Worm (Caenorhabditis elegans) whole organism, L1 larva: Measurements from ENCODE around the gene F46B6.10.

Experiments
- C34B4.2 ChIP-seq: sonication (generic microtip); optimal IDR thresholded peaks from 2 replicates; lab custom pipeline; 2017; ENCODE audit warnings: mild to moderate bottlenecking, missing genetic modification characterization, missing compliant biosample characterization
- Y116A8C.19 ChIP-seq: sonication (generic microtip); optimal IDR thresholded peaks from 2 replicates; lab custom pipeline; 2016; ENCODE audit warnings: missing compliant biosample characterization, missing genetic modification characterization, borderline replicate concordance
- ceh-82 ChIP-seq, 3 experiments: fragments of 150-350 bp in 1 of 3; sonication (generic microtip) in 2 of 3; optimal IDR thresholded peaks; 2 replicates each; lab custom pipeline; 2014 to 2017; ENCODE audit warnings: missing biosample characterization in 3 of 3, missing genetic modification characterization in 3 of 3
- efl-1 ChIP-seq, 4 experiments: fragments of 150-350 bp; optimal IDR thresholded peaks in 3 of 4; peaks in 1 of 4; 1 replicate in 1 of 4; 2 replicates in 3 of 4; lab custom pipeline; 2014; ENCODE audit warnings: missing biosample characterization in 2 of 4, missing genetic modification characterization in 2 of 4, missing genetic modification reagents in 2 of 4
- efl-3 ChIP-seq: fragments of 200-800 bp; sonication (Bioruptor generic); optimal IDR thresholded peaks from 2 replicates; lab custom pipeline; 2018; ENCODE audit warnings: mild to moderate bottlenecking, missing genetic modification characterization, missing compliant biosample characterization
- elt-2 ChIP-seq: sonication (generic microtip); optimal IDR thresholded peaks from 2 replicates; lab custom pipeline; 2016; ENCODE audit warnings: missing genetic modification characterization, mild to moderate bottlenecking, inconsistent platforms, missing compliant biosample characterization, missing genetic modification reagents
- elt-3 ChIP-seq, 6 experiments: fragments of 150-350 bp in 1 of 6; sonication (generic microtip); optimal IDR thresholded peaks; 2 replicates each; lab custom pipeline; 2017 to 2018; ENCODE audit warnings: missing biosample characterization in 6 of 6, missing genetic modification characterization in 6 of 6, inconsistent platforms in 1 of 6
- fkh-10 ChIP-seq: sonication (generic microtip); optimal IDR thresholded peaks from 2 replicates; lab custom pipeline; 2017; ENCODE audit warnings: missing biosample characterization, missing genetic modification reagents, missing genetic modification characterization
- fos-1 ChIP-seq: fragments of 150-350 bp; optimal IDR thresholded peaks from 2 replicates; lab custom pipeline; 2014; ENCODE audit warnings: missing biosample characterization, missing genetic modification characterization
- irx-1 ChIP-seq: sonication (generic microtip); optimal IDR thresholded peaks from 2 replicates; lab custom pipeline; 2016; ENCODE audit warnings: missing genetic modification characterization, missing compliant biosample characterization
- lin-35 ChIP-seq, 2 experiments: fragments of 150-350 bp; optimal IDR thresholded peaks; 2 replicates each; lab custom pipeline; 2014; ENCODE audit warnings: missing biosample characterization in 2 of 2, missing genetic modification characterization in 2 of 2, missing genetic modification reagents in 2 of 2
- lir-3 ChIP-seq: sonication (generic microtip); optimal IDR thresholded peaks from 2 replicates; lab custom pipeline; 2016; ENCODE audit warnings: mild to moderate bottlenecking, missing genetic modification characterization, moderate library complexity, missing compliant biosample characterization; ENCODE audit not compliant: poor library complexity
- mef-2 ChIP-seq: fragments of 150-350 bp; optimal IDR thresholded peaks from 2 replicates; lab custom pipeline; 2014; ENCODE audit warnings: missing biosample characterization, missing genetic modification characterization
- nhr-11 ChIP-seq: fragments of 150-350 bp; optimal IDR thresholded peaks from 2 replicates; lab custom pipeline; 2014; ENCODE audit warnings: missing biosample characterization, missing genetic modification characterization
- nhr-28 ChIP-seq: fragments of 150-350 bp; optimal IDR thresholded peaks from 2 replicates; lab custom pipeline; 2014; ENCODE audit warnings: missing biosample characterization, missing genetic modification characterization
- nhr-71 ChIP-seq: sonication (generic microtip); optimal IDR thresholded peaks from 2 replicates; lab custom pipeline; 2016; ENCODE audit warnings: mild to moderate bottlenecking, missing genetic modification characterization, moderate library complexity, missing compliant biosample characterization
- nhr-84 ChIP-seq: sonication (generic microtip); optimal IDR thresholded peaks from 2 replicates; lab custom pipeline; 2017; ENCODE audit warnings: missing biosample characterization, missing genetic modification characterization
- pag-3 ChIP-seq: sonication (generic microtip); optimal IDR thresholded peaks from 2 replicates; lab custom pipeline; 2017; ENCODE audit warnings: missing genetic modification characterization, mild to moderate bottlenecking, missing compliant biosample characterization, antibody characterized with exemption, borderline replicate concordance; ENCODE audit not compliant: insufficient read depth
- pax-3 ChIP-seq: fragments of 200-800 bp; sonication (Bioruptor generic); optimal IDR thresholded peaks from 2 replicates; lab custom pipeline; 2018; ENCODE audit warnings: mild to moderate bottlenecking, missing genetic modification characterization, moderate library complexity, missing compliant biosample characterization
- pqm-1 ChIP-seq: sonication (generic microtip); optimal IDR thresholded peaks from 3 replicates; lab custom pipeline; 2017; ENCODE audit warnings: missing biosample characterization, missing genetic modification characterization
- rnt-1 ChIP-seq: sonication (generic microtip); optimal IDR thresholded peaks from 2 replicates; lab custom pipeline; 2016; ENCODE audit warnings: mild to moderate bottlenecking, missing genetic modification characterization, moderate library complexity, missing compliant biosample characterization
- skn-1 ChIP-seq: fragments of 150-350 bp; optimal IDR thresholded peaks from 2 replicates; lab custom pipeline; 2014; ENCODE audit warnings: missing biosample characterization, missing genetic modification characterization
- snu-23 ChIP-seq: sonication (generic microtip); optimal IDR thresholded peaks from 2 replicates; lab custom pipeline; 2016; ENCODE audit warnings: missing genetic modification characterization, missing compliant biosample characterization
- sptf-1 ChIP-seq: fragments of 150-350 bp; optimal IDR thresholded peaks from 2 replicates; lab custom pipeline; 2014; ENCODE audit warnings: missing biosample characterization, missing genetic modification characterization
- tbx-2 ChIP-seq: sonication (generic microtip); optimal IDR thresholded peaks from 2 replicates; lab custom pipeline; 2016; ENCODE audit warnings: missing genetic modification characterization, missing compliant biosample characterization
- vab-15 ChIP-seq: sonication (generic microtip); optimal IDR thresholded peaks from 2 replicates; lab custom pipeline; 2017; ENCODE audit warnings: missing genotype, mild to moderate bottlenecking, missing genetic modification characterization, missing compliant biosample characterization
- ztf-11 ChIP-seq, 2 experiments: sonication (generic microtip); optimal IDR thresholded peaks; 2 replicates each; lab custom pipeline; 2016 to 2017; ENCODE audit warnings: missing genetic modification characterization in 2 of 2, missing biosample characterization in 1 of 2, missing compliant biosample characterization in 1 of 2
- ztf-4 ChIP-seq: fragments of 150-350 bp; optimal IDR thresholded peaks from 2 replicates; lab custom pipeline; 2014; ENCODE audit warnings: missing biosample characterization, missing genetic modification characterization

F46B6.10 gene

ce11 chrV:9756242-9756641, 45.6 kb downstream of the F46B6.10 start, which contains the start of gene hrg-3:
Gene hrg-3 (plus strand): TSS chrV:9756468.
- no peak for TF ChIP-seq nhr-28 (tag; lab: Kevin White, UChicago)
- TF ChIP-seq fkh-10 (GFP tag; lab: Kevin White, UChicago) = no peak
- no peak for TF ChIP-seq mef-2 (tag; lab: Kevin White, UChicago)
- TF ChIP-seq elt-2 = peak; percentile 87
- TF ChIP-seq pqm-1 = peak; percentile 2
- TF ChIP-seq, all 84 proteins: peak for 2

DNA sequence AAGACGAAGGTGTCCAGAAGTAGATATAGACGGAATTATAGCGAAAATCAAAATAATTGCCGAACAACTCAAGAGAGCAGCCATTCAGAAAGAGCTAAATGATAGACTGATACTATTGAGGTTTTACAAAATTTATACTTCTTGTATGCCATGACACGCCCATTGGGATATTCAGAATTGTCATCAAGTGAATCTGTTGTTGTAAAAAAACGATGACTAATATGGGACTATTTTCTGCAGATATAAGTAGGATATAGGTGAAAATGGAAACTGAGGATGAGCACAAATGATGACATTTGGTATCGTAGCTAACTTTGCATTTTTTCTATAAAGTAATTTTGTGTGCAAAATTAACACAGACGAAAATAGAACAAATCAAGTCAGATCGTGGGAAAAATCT, 46.1 kb downstream of the F46B6.10 start, which contains the start of gene F58E6.8:
F58E6.8 (minus strand) TSS at position 101 of the 400 bp plus-strand sequence.
- TF ChIP-seq ztf-4 (tag; lab: Kevin White, UChicago) (no peak), pax-3 (tag; lab: Kevin White, UChicago) (no peak), rnt-1 (tag; lab: Kevin White, UChicago) (no peak), ceh-82 (tag; optimal IDR thresholded peaks at IDR 0.05; lab: Kevin White, UChicago) (no peak), C34B4.2 (tag; lab: Kevin White, UChicago) (no peak), sptf-1 (tag; lab: Kevin White, UChicago) (no peak)

DNA sequence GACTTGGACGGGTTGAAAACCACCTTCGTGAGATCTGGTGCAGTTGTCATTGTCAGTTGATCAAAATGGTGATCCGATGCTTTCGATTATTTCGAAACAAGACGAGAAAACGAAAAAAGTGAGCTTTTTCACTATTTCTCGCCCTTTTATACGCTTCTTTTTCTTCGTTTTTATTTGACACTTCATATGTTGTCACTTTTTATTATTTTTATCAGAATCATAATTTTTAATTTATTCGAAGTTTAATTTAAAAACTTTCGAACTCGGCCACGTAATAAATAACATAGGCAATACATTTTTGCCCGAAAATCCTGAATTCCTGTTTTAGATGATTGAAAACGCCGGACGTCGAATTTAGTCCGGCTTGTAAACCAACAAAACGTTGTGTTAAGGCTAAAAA, 47.4 kb downstream of the F46B6.10 start, which contains the start of gene F58E6.5:
F58E6.5 (minus strand) TSS at position 101 of the 400 bp plus-strand sequence.
- TF ChIP-seq nhr-71 (no peak), elt-2 (no peak), elt-3 (tag; optimal IDR thresholded peaks at IDR 0.05; lab: Kevin White, UChicago) (no peak), C34B4.2 (tag; lab: Kevin White, UChicago) (no peak), Y116A8C.19 (tag; lab: Kevin White, UChicago) (no peak), skn-1 (tag; lab: Kevin White, UChicago) (no peak), fkh-10 (GFP tag; lab: Kevin White, UChicago) (no peak)

DNA sequence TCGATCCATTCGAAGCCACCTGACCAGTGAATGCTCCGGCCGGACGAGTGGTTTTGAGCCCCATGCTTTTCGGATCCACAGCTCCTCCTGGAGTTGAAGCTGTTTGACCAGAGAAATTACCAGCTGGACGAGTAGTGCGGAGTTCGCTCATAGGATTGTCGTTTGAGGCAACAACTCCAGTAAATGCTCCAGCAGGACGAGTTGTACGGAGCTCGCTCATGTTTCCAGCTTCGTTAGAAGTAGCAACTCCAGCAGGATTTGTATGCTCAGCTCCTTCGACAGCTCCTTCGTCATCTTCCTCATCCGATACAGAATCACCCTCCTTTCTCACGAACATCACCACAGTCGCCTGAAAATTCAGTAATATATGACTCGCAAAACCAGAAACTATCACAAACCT, 48.3 kb downstream of the F46B6.10 start:
- no peak for TF ChIP-seq efl-1 (optimal IDR thresholded peaks at IDR 0.05; lab: Kevin White, UChicago)
- TF ChIP-seq efl-1 (GFP tag; optimal IDR thresholded peaks at IDR 0.05 in 1 of 2; lab: Kevin White, UChicago) = peak in 1 of 2 experiments; percentile 84
- no peak for TF ChIP-seq nhr-11 (tag; lab: Kevin White, UChicago)

- TF ChIP-seq lir-3 (tag; lab: Kevin White, UChicago) = no peak
- no peak for TF ChIP-seq vab-15 (tag; lab: Kevin White, UChicago)
- TF ChIP-seq nhr-84 (tag; lab: Kevin White, UChicago) = no peak
- TF ChIP-seq fos-1 (tag; lab: Kevin White, UChicago) = no peak
- no peak for TF ChIP-seq snu-23 (GFP tag; lab: Kevin White, UChicago)
- TF ChIP-seq tbx-2 = no peak
- TF ChIP-seq efl-3 (GFP tag; lab: Kevin White, UChicago) = no peak
- no peak for TF ChIP-seq ztf-11 (tag; optimal IDR thresholded peaks at IDR 0.05; lab: Kevin White, UChicago)
- TF ChIP-seq pag-3 (tag; lab: Kevin White, UChicago) = no peak
- TF ChIP-seq irx-1 (tag; lab: Kevin White, UChicago) = no peak
- no peak for TF ChIP-seq lin-35 (GFP tag; optimal IDR thresholded peaks at IDR 0.05; lab: Kevin White, UChicago)
Observed at ce11 chrV:9752918-9753317, 48.9 kb downstream of the F46B6.10 start, which contains the start of gene F58E6.6. Gene F58E6.6 (minus strand): TSS chrV:9753018.
